Worm (Caenorhabditis elegans) whole organism, L4 larva: ENCODE results near the gene mmaa-1.

Experiments used
- D1046.2 ChIP-seq: fragments of 200-800 bp; sonication (Bioruptor generic); IDR thresholded peaks from 2 replicates; pipeline ENCODE4 v1.3.6; 2022; ENCODE audit warnings: missing genetic modification characterization, missing compliant biosample characterization
- F10B5.3 ChIP-seq: sonication (generic microtip); optimal IDR thresholded peaks from 2 replicates; lab custom pipeline; 2016; ENCODE audit warnings: mild to moderate bottlenecking, missing genetic modification characterization, missing compliant biosample characterization
- F26F4.8 ChIP-seq: fragments of 200-800 bp; sonication (Bioruptor generic); conservative IDR thresholded peaks from 2 replicates; pipeline ENCODE4 v1.3.6; 2022; ENCODE audit warnings: missing genetic modification characterization, missing compliant biosample characterization
- F37D6.2 ChIP-seq: sonication (generic microtip); optimal IDR thresholded peaks from 2 replicates; lab custom pipeline; 2016; ENCODE audit warnings: mild to moderate bottlenecking, missing genetic modification characterization, missing compliant biosample characterization
- F44E2.7 ChIP-seq: fragments of 200-800 bp; sonication (Bioruptor generic); IDR thresholded peaks from 2 replicates; pipeline ENCODE4 v2.1.2; 2022; ENCODE audit warnings: missing genetic modification characterization, missing compliant biosample characterization
- T26A8.4 ChIP-seq: fragments of 200-800 bp; sonication (Bioruptor generic); IDR thresholded peaks from 2 replicates; pipeline ENCODE4 v1.3.6; 2022; ENCODE audit warnings: missing genetic modification characterization, missing compliant biosample characterization
- Y105C5A.15 ChIP-seq: fragments of 200-800 bp; sonication (Bioruptor generic); IDR thresholded peaks from 2 replicates; pipeline ENCODE4 v1.3.6; 2022; ENCODE audit warnings: missing genetic modification characterization, missing compliant biosample characterization
- Y48G9A.11 ChIP-seq: fragments of 200-800 bp; sonication (Bioruptor generic); IDR thresholded peaks from 2 replicates; pipeline ENCODE4 v1.3.6; 2022; ENCODE audit warnings: missing genetic modification reagents, missing genetic modification characterization, missing compliant biosample characterization
- Y75B8A.6 ChIP-seq: fragments of 200-800 bp; sonication (Bioruptor generic); IDR thresholded peaks from 2 replicates; pipeline ENCODE4 v1.3.6; 2022; ENCODE audit warnings: missing genetic modification reagents, missing genetic modification characterization, missing compliant biosample characterization
- ZK337.2 ChIP-seq: fragments of 200-800 bp; sonication (Bioruptor generic); IDR thresholded peaks from 2 replicates; pipeline ENCODE4 v1.3.6; 2022; ENCODE audit warnings: missing genetic modification reagents, missing genetic modification characterization, missing compliant biosample characterization
- ZK546.5 ChIP-seq, 2 experiments: sonication (generic microtip); optimal IDR thresholded peaks; 2 replicates each; lab custom pipeline; 2017; ENCODE audit warnings: missing biosample characterization in 2 of 2, missing genetic modification characterization in 2 of 2
- attf-4 ChIP-seq: sonication (generic microtip); optimal IDR thresholded peaks from 3 replicates; lab custom pipeline; 2017; ENCODE audit warnings: missing biosample characterization, missing genetic modification characterization
- ces-1 ChIP-seq: fragments of 150-350 bp; sonication (generic microtip); optimal IDR thresholded peaks from 4 replicates; lab custom pipeline; 2014; ENCODE audit warnings: missing biosample characterization, missing genetic modification reagents, missing genetic modification characterization
- cey-2 ChIP-seq: sonication (generic microtip); optimal IDR thresholded peaks from 3 replicates; lab custom pipeline; 2017; ENCODE audit warnings: missing genetic modification characterization, mild to moderate bottlenecking, missing compliant biosample characterization, antibody characterized with exemption, borderline replicate concordance; ENCODE audit not compliant: insufficient read depth
- ctbp-1 ChIP-seq: fragments of 200-800 bp; sonication (Bioruptor generic); IDR thresholded peaks from 2 replicates; pipeline ENCODE4 v1.3.6; 2022; ENCODE audit warnings: missing genetic modification reagents, missing genetic modification characterization, missing compliant biosample characterization
- dpl-1 ChIP-seq: fragments of 150-350 bp; optimal IDR thresholded peaks from 2 replicates; lab custom pipeline; 2014; ENCODE audit warnings: missing biosample characterization, missing genetic modification reagents, missing genetic modification characterization
- duxl-1 ChIP-seq: sonication (generic microtip); optimal IDR thresholded peaks from 2 replicates; lab custom pipeline; 2016; ENCODE audit warnings: mild to moderate bottlenecking, missing genetic modification characterization, moderate library complexity, missing compliant biosample characterization; ENCODE audit not compliant: poor library complexity
- dve-1 ChIP-seq: sonication (generic microtip); optimal IDR thresholded peaks from 2 replicates; lab custom pipeline; 2017; ENCODE audit warnings: antibody characterized with exemption, mild to moderate bottlenecking, missing genetic modification characterization, missing compliant biosample characterization; ENCODE audit not compliant: insufficient read depth
- egl-43 ChIP-seq: fragments of 200-800 bp; sonication (Bioruptor generic); IDR thresholded peaks from 2 replicates; pipeline ENCODE4 v1.3.6; 2022; ENCODE audit warnings: missing genetic modification reagents, missing genetic modification characterization, missing compliant biosample characterization
- fos-1 ChIP-seq: fragments of 150-350 bp; optimal IDR thresholded peaks from 2 replicates; lab custom pipeline; 2014; ENCODE audit warnings: missing biosample characterization, missing genetic modification characterization
- hif-1 ChIP-seq, 2 experiments: sonication (generic microtip); optimal IDR thresholded peaks; 2 replicates each; lab custom pipeline; 2016 to 2017; ENCODE audit warnings: missing compliant biosample characterization in 2 of 2, missing genetic modification characterization in 2 of 2, missing genetic modification reagents in 2 of 2, missing genotype in 2 of 2, mild to moderate bottlenecking in 1 of 2
- hlh-11 ChIP-seq: fragments of 200-800 bp; sonication (Bioruptor generic); optimal IDR thresholded peaks from 2 replicates; lab custom pipeline; 2018; ENCODE audit warnings: mild to moderate bottlenecking, missing genetic modification characterization, missing compliant biosample characterization
- hlh-30 ChIP-seq: sonication (generic microtip); optimal IDR thresholded peaks from 2 replicates; lab custom pipeline; 2017; ENCODE audit warnings: antibody characterized with exemption, mild to moderate bottlenecking, missing genetic modification characterization, missing compliant biosample characterization; ENCODE audit not compliant: insufficient read depth
- lin-1 ChIP-seq: fragments of 200-800 bp; sonication (Bioruptor generic); IDR thresholded peaks from 2 replicates; pipeline ENCODE4 v1.3.6; 2022; ENCODE audit warnings: missing genetic modification reagents, missing genetic modification characterization, missing compliant biosample characterization
- lin-38 ChIP-seq: fragments of 200-800 bp; sonication (Bioruptor generic); IDR thresholded peaks from 2 replicates; pipeline ENCODE4 v1.3.6; 2022; ENCODE audit warnings: missing genetic modification reagents, missing genetic modification characterization, missing compliant biosample characterization
- madf-5 ChIP-seq, 2 experiments: fragments of 200-800 bp; sonication (Bioruptor generic); IDR thresholded peaks; 2 replicates each; pipeline ENCODE4 v1.3.6; 2022; ENCODE audit warnings: missing compliant biosample characterization in 2 of 2, missing genetic modification characterization in 2 of 2
- madf-9 ChIP-seq: fragments of 200-800 bp; sonication (Bioruptor generic); conservative IDR thresholded peaks from 2 replicates; pipeline ENCODE4 v1.3.6; 2022; ENCODE audit warnings: missing genetic modification reagents, missing genetic modification characterization, missing compliant biosample characterization
- mdt-29 ChIP-seq: fragments of 200-800 bp; sonication (Bioruptor generic); IDR thresholded peaks from 2 replicates; pipeline ENCODE4 v1.3.6; 2022; ENCODE audit warnings: missing genetic modification reagents, missing genetic modification characterization, missing compliant biosample characterization
- mep-1 ChIP-seq: fragments of 150-350 bp; sonication (generic microtip); optimal IDR thresholded peaks from 3 replicates; lab custom pipeline; 2014; ENCODE audit warnings: missing biosample characterization, missing genetic modification characterization
- mes-2 ChIP-seq: sonication (generic microtip); optimal IDR thresholded peaks from 2 replicates; lab custom pipeline; 2016; ENCODE audit warnings: missing genotype, mild to moderate bottlenecking, missing genetic modification characterization, missing compliant biosample characterization; ENCODE audit not compliant: poor library complexity, severe bottlenecking
- nhr-111 ChIP-seq: fragments of 200-800 bp; sonication (Bioruptor generic); optimal IDR thresholded peaks from 2 replicates; lab custom pipeline; 2018; ENCODE audit warnings: mild to moderate bottlenecking, missing genetic modification characterization, missing compliant biosample characterization
- nhr-41 ChIP-seq: fragments of 200-800 bp; sonication (Bioruptor generic); IDR thresholded peaks from 2 replicates; pipeline ENCODE4 v1.3.6; 2022; ENCODE audit warnings: missing genetic modification reagents, missing genetic modification characterization, missing compliant biosample characterization
- nhr-48 ChIP-seq: sonication (generic microtip); optimal IDR thresholded peaks from 2 replicates; lab custom pipeline; 2016; ENCODE audit warnings: mild to moderate bottlenecking, missing genetic modification characterization, missing compliant biosample characterization
- nhr-77 ChIP-seq: fragments of 150-350 bp; optimal IDR thresholded peaks from 2 replicates; lab custom pipeline; 2014; ENCODE audit warnings: missing biosample characterization, missing genetic modification characterization
- pha-4 ChIP-seq, 2 experiments: fragments of 150-350 bp in 1 of 2; fragments of 200-800 bp in 1 of 2; sonication (Bioruptor generic) in 1 of 2; IDR thresholded peaks in 1 of 2; optimal IDR thresholded peaks in 1 of 2; 2 replicates each; pipeline versions ENCODE4 v1.3.6 to Lab custom; 2014 to 2022; ENCODE audit warnings: missing genetic modification characterization in 2 of 2, missing genetic modification reagents in 2 of 2, missing biosample characterization in 1 of 2, missing compliant biosample characterization in 1 of 2
- php-3 ChIP-seq: fragments of 200-800 bp; sonication (Bioruptor generic); IDR thresholded peaks from 2 replicates; pipeline ENCODE4 v1.3.6; 2022; ENCODE audit warnings: missing genetic modification reagents, missing genetic modification characterization, missing compliant biosample characterization
- saeg-2 ChIP-seq: fragments of 200-800 bp; sonication (Bioruptor generic); IDR thresholded peaks from 2 replicates; pipeline ENCODE4 v1.3.6; 2022; ENCODE audit warnings: missing genetic modification reagents, missing genetic modification characterization, missing compliant biosample characterization
- sdz-12 ChIP-seq: fragments of 200-800 bp; sonication (Bioruptor generic); optimal IDR thresholded peaks from 2 replicates; lab custom pipeline; 2018; ENCODE audit warnings: mild to moderate bottlenecking, missing genetic modification characterization, missing compliant biosample characterization
- tag-97 ChIP-seq: fragments of 200-800 bp; sonication (Bioruptor generic); IDR thresholded peaks from 2 replicates; pipeline ENCODE4 v1.3.6; 2022; ENCODE audit warnings: missing genetic modification characterization, missing compliant biosample characterization
- unc-62 ChIP-seq, 3 experiments: fragments of 150-350 bp in 1 of 3; sonication (generic microtip); optimal IDR thresholded peaks in 2 of 3; peaks in 1 of 3; 1 replicate in 1 of 3; 2 replicates in 2 of 3; lab custom pipeline; 2014 to 2017; ENCODE audit warnings: missing biosample characterization in 3 of 3, missing genetic modification characterization in 3 of 3, missing genetic modification reagents in 3 of 3, missing genotype in 1 of 3
- vab-7 ChIP-seq: fragments of 200-800 bp; sonication (Bioruptor generic); IDR thresholded peaks from 2 replicates; pipeline ENCODE4 v1.3.6; 2022; ENCODE audit warnings: missing genetic modification reagents, missing genetic modification characterization, missing compliant biosample characterization
- zfp-3 ChIP-seq: fragments of 200-800 bp; sonication (Bioruptor generic); conservative IDR thresholded peaks from 2 replicates; pipeline ENCODE4 v1.3.6; 2022; ENCODE audit warnings: missing genetic modification reagents, missing genetic modification characterization, missing compliant biosample characterization
- zip-11 ChIP-seq: fragments of 200-800 bp; sonication (Bioruptor generic); IDR thresholded peaks from 2 replicates; pipeline ENCODE4 v1.3.6; 2022; ENCODE audit warnings: missing genetic modification characterization, missing compliant biosample characterization
- ztf-11 ChIP-seq: fragments of 150-350 bp; optimal IDR thresholded peaks from 2 replicates; lab custom pipeline; 2014; ENCODE audit warnings: missing biosample characterization, missing genetic modification characterization

The mmaa-1 gene

DNA sequence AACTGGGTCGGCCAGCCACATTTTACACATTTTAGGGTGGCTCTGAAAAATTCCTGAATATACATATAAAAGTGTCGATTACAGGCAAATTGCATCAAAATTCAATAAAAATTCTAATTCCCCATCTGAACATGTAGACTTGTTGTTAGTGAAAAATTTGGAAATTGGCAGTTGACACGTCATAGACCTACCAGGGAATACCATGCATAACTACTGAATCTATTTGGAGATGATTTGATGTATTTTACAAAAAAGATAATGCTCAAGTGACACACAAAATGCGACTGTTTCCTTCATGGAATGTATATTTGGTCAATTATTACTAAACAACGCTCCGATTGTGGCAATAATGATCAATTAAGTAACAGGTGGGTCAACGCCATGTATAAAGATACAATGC, 25.5 kb upstream of the mmaa-1 start, which contains the start of gene F10E7.1:
F10E7.1 (plus strand) TSS at position 301 of the 400 bp plus-strand sequence.
- TF ChIP-seq D1046.2 (GFP tag; lab: Robert Waterston, UW) (no peak), unc-62 (GFP tag; optimal IDR thresholded peaks at IDR 0.05 in 1 of 2; lab: Kevin White, UChicago) (peak in 1 of 2 experiments; percentile 49), unc-62 (tag; optimal IDR thresholded peaks at IDR 0.05; lab: Kevin White, UChicago) (no peak)
- TF ChIP-seq, all 104 proteins: peak for 1

- TF ChIP-seq F37D6.2 (tag; lab: Kevin White, UChicago) (peak; percentile 77), attf-4 (tag; lab: Kevin White, UChicago) (no peak), zfp-3 (GFP tag; lab: Robert Waterston, UW) (no peak), ztf-11 (tag; lab: Kevin White, UChicago) (no peak), ZK546.5 (tag; optimal IDR thresholded peaks at IDR 0.05; lab: Kevin White, UChicago) (no peak), lin-38 (GFP tag; lab: Robert Waterston, UW) (peak; percentile 75), ZK337.2 (GFP tag; lab: Robert Waterston, UW) (no peak), Y75B8A.6 (GFP tag; lab: Robert Waterston, UW) (no peak), ces-1 (GFP tag; lab: Kevin White, UChicago) (no peak), F10B5.3 (tag; lab: Kevin White, UChicago) (no peak), mep-1 (tag; lab: Kevin White, UChicago) (no peak), saeg-2 (GFP tag; lab: Robert Waterston, UW) (no peak), pha-4 (GFP tag; IDR thresholded peaks at IDR 0.05; lab: Robert Waterston, UW) (peak; percentile 40; the same call in 1 of the 2 replicates), pha-4 (tag; optimal IDR thresholded peaks at IDR 0.05; lab: Kevin White, UChicago) (no peak), hlh-30 (no peak), hlh-11 (tag; lab: Kevin White, UChicago) (no peak), nhr-41 (GFP tag; lab: Robert Waterston, UW) (no peak), mdt-29 (GFP tag; lab: Robert Waterston, UW) (0 out of 2 replicates have a peak, but pooled peaks have one; percentile 14), vab-7 (GFP tag; lab: Robert Waterston, UW) (peak; percentile 56; the same call in 1 of the 2 replicates), Y48G9A.11 (GFP tag; lab: Robert Waterston, UW) (0 out of 2 replicates have a peak, but pooled peaks have one; percentile 26), nhr-77 (tag; lab: Kevin White, UChicago) (no peak), mes-2 (peak; percentile 80), php-3 (GFP tag; lab: Robert Waterston, UW) (no peak), ctbp-1 (peak; percentile 48; the same call in 1 of the 2 replicates), nhr-48 (tag; lab: Kevin White, UChicago) (no peak), zip-11 (GFP tag; lab: Robert Waterston, UW) (no peak), F26F4.8 (GFP tag; lab: Robert Waterston, UW) (no peak), madf-9 (GFP tag; lab: Robert Waterston, UW) (no peak), lin-1 (no peak), nhr-111 (no peak), hif-1 (tag; optimal IDR thresholded peaks at IDR 0.05; lab: Kevin White, UChicago) (no peak), fos-1 (tag; lab: Kevin White, UChicago) (no peak), egl-43 (GFP tag; lab: Robert Waterston, UW) (0 out of 2 replicates have a peak, but pooled peaks have one; percentile 8), dpl-1 (GFP tag; lab: Kevin White, UChicago) (peak; percentile 0), dve-1 (tag; lab: Kevin White, UChicago) (no peak), T26A8.4 (GFP tag; lab: Robert Waterston, UW) (peak; percentile 62), unc-62 (GFP tag; optimal IDR thresholded peaks at IDR 0.05 in 1 of 2; lab: Kevin White, UChicago) (no peak), unc-62 (tag; optimal IDR thresholded peaks at IDR 0.05; lab: Kevin White, UChicago) (no peak), sdz-12 (GFP tag; lab: Kevin White, UChicago) (no peak), F44E2.7 (GFP tag; lab: Robert Waterston, UW) (no peak), duxl-1 (no peak), madf-5 (GFP tag; IDR thresholded peaks at IDR 0.05; lab: Robert Waterston, UW) (no peak), cey-2 (tag; lab: Kevin White, UChicago) (no peak), Y105C5A.15 (GFP tag; lab: Robert Waterston, UW) (no peak), tag-97 (GFP tag; lab: Robert Waterston, UW) (no peak)
Measured at ce11 chrII:7122661-7123418, 21.9 kb upstream of the mmaa-1 start, which contains the start of gene F10E7.11. Gene F10E7.11 (minus strand): TSS chrII:7122892.
